Worm (Caenorhabditis elegans): ENCODE data around the gene F09C8.2.

The F09C8.2 gene

ce11 chrX:16098104-16098638 is 48.7 kb downstream of the F09C8.2 start (continued):
- TF ChIP-seq ces-1 (GFP tag; optimal IDR thresholded peaks at IDR 0.05): no peak
- TF ChIP-seq pag-3 (tag; optimal IDR thresholded peaks at IDR 0.05; ENCODE audit: borderline replicate concordance, insufficient read depth): no peak
- TF ChIP-seq nhr-77 (tag; optimal IDR thresholded peaks at IDR 0.05): no peak
- TF ChIP-seq sptf-1 (tag; optimal IDR thresholded peaks at IDR 0.05): no peak
- no peak for TF ChIP-seq nhr-12 (tag; optimal IDR thresholded peaks at IDR 0.05)
- TF ChIP-seq nhr-11 (tag; optimal IDR thresholded peaks at IDR 0.05): no peak
- TF ChIP-seq nhr-28 (tag; optimal IDR thresholded peaks at IDR 0.05): no peak
- no peak for TF ChIP-seq xbp-1 (tag; optimal IDR thresholded peaks at IDR 0.05)
- no peak for TF ChIP-seq nhr-76 (tag; optimal IDR thresholded peaks at IDR 0.05)
- TF ChIP-seq C16A3.4 (tag; optimal IDR thresholded peaks at IDR 0.05): no peak
- TF ChIP-seq hlh-17 (GFP tag; optimal IDR thresholded peaks at IDR 0.05; ENCODE audit: borderline replicate concordance): no peak
- TF ChIP-seq nhr-47 (tag; optimal IDR thresholded peaks at IDR 0.05): no peak
- TF ChIP-seq C04F5.9 (tag; optimal IDR thresholded peaks at IDR 0.05): no peak
- no peak for TF ChIP-seq unc-62 (GFP tag; optimal IDR thresholded peaks at IDR 0.05)
- TF ChIP-seq ceh-88 (GFP tag; IDR thresholded peaks at IDR 0.05): no peak
- no peak for TF ChIP-seq unc-98 (GFP tag; IDR thresholded peaks at IDR 0.05)
- TF ChIP-seq pax-3 (tag; optimal IDR thresholded peaks at IDR 0.05): no peak
- TF ChIP-seq lsy-2 (tag; optimal IDR thresholded peaks at IDR 0.05): peak in 1 of 2 experiments; percentile 25
- TF ChIP-seq vab-15 (tag; optimal IDR thresholded peaks at IDR 0.05): no peak
- TF ChIP-seq swsn-7 (tag; optimal IDR thresholded peaks at IDR 0.05): no peak
- no peak for TF ChIP-seq nhr-237 (tag; optimal IDR thresholded peaks at IDR 0.05)
- TF ChIP-seq irx-1 (tag; optimal IDR thresholded peaks at IDR 0.05): no peak
- no peak for TF ChIP-seq lin-13 (GFP tag; optimal IDR thresholded peaks at IDR 0.05)
- TF ChIP-seq zip-4 (GFP tag; optimal IDR thresholded peaks at IDR 0.05): no peak
- no peak for TF ChIP-seq egl-27 (tag; optimal IDR thresholded peaks at IDR 0.05)
- no peak for TF ChIP-seq ceh-90 (tag; optimal IDR thresholded peaks at IDR 0.05)
- no peak for TF ChIP-seq fkh-8 (tag; optimal IDR thresholded peaks at IDR 0.05)
- TF ChIP-seq sox-4 (tag; optimal IDR thresholded peaks at IDR 0.05): no peak
- peak; percentile 26 for TF ChIP-seq snu-23 (GFP tag; optimal IDR thresholded peaks at IDR 0.05)
- no peak for TF ChIP-seq hlh-4 (tag; optimal IDR thresholded peaks at IDR 0.05)
- TF ChIP-seq nhr-85 (tag): no peak
- no peak for TF ChIP-seq lin-39 (tag; optimal IDR thresholded peaks at IDR 0.05)
- TF ChIP-seq lin-35 (GFP tag; optimal IDR thresholded peaks at IDR 0.05): no peak
- no peak for TF ChIP-seq ets-5 (GFP tag; IDR thresholded peaks at IDR 0.05)
- TF ChIP-seq dpl-1 (GFP tag; optimal IDR thresholded peaks at IDR 0.05): no peak
- no peak for TF ChIP-seq snpc-4 (tag; optimal IDR thresholded peaks at IDR 0.05)

DNA sequence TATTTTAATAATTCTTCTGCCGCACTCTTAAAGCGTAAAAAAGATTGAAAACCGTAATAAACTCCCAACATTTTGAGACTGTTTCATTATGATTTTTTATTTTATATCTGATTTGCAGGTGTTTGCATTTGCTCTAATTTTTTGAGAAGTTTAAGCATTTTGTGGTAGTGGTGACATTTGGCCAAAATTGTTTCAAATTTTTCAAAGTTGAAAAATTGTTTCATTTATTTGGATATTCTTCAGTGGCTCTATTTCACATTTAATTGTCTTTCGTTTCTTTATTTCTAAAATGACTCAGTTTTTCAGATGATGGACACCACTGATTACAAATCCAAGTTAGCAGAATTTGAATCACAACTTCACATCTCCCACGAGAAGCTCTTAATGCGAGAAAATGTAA is 52.5 kb downstream of the F09C8.2 start, which contains the start of gene C30F2.5:
Gene C30F2.5 (plus strand): TSS at position 301 of the 400 bp plus-strand sequence.
- no peak for TF ChIP-seq elt-3 (tag; optimal IDR thresholded peaks at IDR 0.05)
- no peak for TF ChIP-seq egl-27 (tag; optimal IDR thresholded peaks at IDR 0.05)
- no peak for TF ChIP-seq rnt-1 (tag; optimal IDR thresholded peaks at IDR 0.05)
- TF ChIP-seq nhr-71 (tag; optimal IDR thresholded peaks at IDR 0.05): no peak
- TF ChIP-seq unc-98 (GFP tag; IDR thresholded peaks at IDR 0.05): no peak
- TF ChIP-seq Y116A8C.19 (tag; optimal IDR thresholded peaks at IDR 0.05; ENCODE audit: borderline replicate concordance): no peak
- no peak for TF ChIP-seq fkh-10 (GFP tag; optimal IDR thresholded peaks at IDR 0.05)
- TF ChIP-seq tbx-2 (tag; optimal IDR thresholded peaks at IDR 0.05): no peak
- no peak for TF ChIP-seq lin-15B (tag; optimal IDR thresholded peaks at IDR 0.05)
- no peak for TF ChIP-seq ztf-4 (tag; optimal IDR thresholded peaks at IDR 0.05)
- TF ChIP-seq hlh-17 (GFP tag; optimal IDR thresholded peaks at IDR 0.05; ENCODE audit: borderline replicate concordance): no peak
- TF ChIP-seq nhr-77 (tag; optimal IDR thresholded peaks at IDR 0.05): no peak
- no peak for TF ChIP-seq mdl-1 (tag; optimal IDR thresholded peaks at IDR 0.05)
- TF ChIP-seq snu-23 (GFP tag; optimal IDR thresholded peaks at IDR 0.05): no peak

Data from whole organism, L1 larva.